Fruit fly (Drosophila melanogaster): Measurements from ENCODE around the gene CG13887.

CG13887 gene

DNA sequence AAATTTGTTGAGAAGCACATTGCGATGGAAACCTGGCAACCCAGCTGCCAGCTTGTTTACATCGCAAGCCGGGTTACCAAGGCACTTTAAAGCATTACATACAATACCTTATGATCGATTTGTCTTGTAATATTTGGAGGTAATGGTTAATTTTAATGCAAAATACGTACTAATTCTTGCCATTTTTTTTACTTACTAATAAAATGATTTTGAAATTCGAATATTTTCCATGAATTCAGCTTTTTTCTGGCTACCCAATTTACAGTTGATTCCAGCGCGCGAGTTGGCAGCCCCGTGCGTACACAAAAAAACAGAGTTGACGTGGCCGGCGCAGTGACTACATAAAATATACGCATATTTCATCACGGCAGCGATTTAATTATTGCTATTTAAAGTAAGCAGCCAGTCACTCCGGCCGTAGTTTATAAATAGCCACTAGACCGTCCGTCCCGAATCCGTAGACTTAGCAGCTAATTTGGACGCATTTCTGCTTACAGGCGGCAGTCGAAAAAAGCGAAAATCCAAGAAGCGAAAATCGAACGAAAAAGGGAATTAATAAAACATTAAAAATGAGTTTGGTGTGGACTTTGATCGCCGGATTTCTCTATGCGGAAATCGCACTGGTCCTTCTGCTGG is at the start of gene CG13887, which contains the start of gene CG13901 (continued):
- TF ChIP-seq sug (tag; optimal IDR thresholded peaks at IDR 0.05) (peak; percentile 92), CG11696 (GFP tag; IDR thresholded peaks at IDR 0.05) (peak; percentile 76), CG7786 (GFP tag; optimal IDR thresholded peaks at IDR 0.05) (peak; percentile 91), CG8924 (tag; optimal IDR thresholded peaks at IDR 0.05) (peak; percentile 89), CG15269 (tag; optimal IDR thresholded peaks at IDR 0.05) (peak; percentile 89), gsb-n (tag; optimal IDR thresholded peaks at IDR 0.05) (peak; percentile 76), CTCF (GFP tag; optimal IDR thresholded peaks at IDR 0.05) (peak; percentile 54), odd (GFP tag; optimal IDR thresholded peaks at IDR 0.05) (no peak), kni (GFP tag; optimal IDR thresholded peaks at IDR 0.05) (peak; percentile 54), exex (tag; optimal IDR thresholded peaks at IDR 0.05) (peak; percentile 59), hbn (GFP tag; IDR thresholded peaks at IDR 0.05; ENCODE audit: partially characterized antibody) (no peak), BEAF-32 (GFP tag; optimal IDR thresholded peaks at IDR 0.05) (peak; percentile 59), Bdp1 (GFP tag; optimal IDR thresholded peaks at IDR 0.05) (peak; percentile 84), grn (GFP tag; optimal IDR thresholded peaks at IDR 0.05) (no peak), gfzf (GFP tag; optimal IDR thresholded peaks at IDR 0.05) (peak; percentile 40), ro (GFP tag; IDR thresholded peaks at IDR 0.05) (no peak), Hmx (GFP tag; optimal IDR thresholded peaks at IDR 0.05) (peak; percentile 80), Sry-β (GFP tag; optimal IDR thresholded peaks at IDR 0.05) (peak; percentile 86), Dref (GFP tag; IDR thresholded peaks at IDR 0.05) (peak; percentile 40; the same call in 1 of the 2 replicates), Mes4 (GFP tag; optimal IDR thresholded peaks at IDR 0.05) (peak; percentile 75), CG18011 (GFP tag; optimal IDR thresholded peaks at IDR 0.05) (peak; percentile 87), CG6254 (GFP tag; optimal IDR thresholded peaks at IDR 0.05) (peak; percentile 47), CG3995 (GFP tag; optimal IDR thresholded peaks at IDR 0.05) (peak; percentile 87), CG2889 (GFP tag; IDR thresholded peaks at IDR 0.05) (peak; percentile 80), Blimp-1 (GFP tag; optimal IDR thresholded peaks at IDR 0.05) (peak; percentile 88), repo (GFP tag; optimal IDR thresholded peaks at IDR 0.05) (peak; percentile 81), shn (GFP tag; optimal IDR thresholded peaks at IDR 0.05) (peak; percentile 93), CG4730 (GFP tag; IDR thresholded peaks at IDR 0.05) (peak; percentile 71), usp (GFP tag; optimal IDR thresholded peaks at IDR 0.05) (no peak), CG3407 (GFP tag; optimal IDR thresholded peaks at IDR 0.05) (peak; percentile 83), zfh2 (GFP tag; optimal IDR thresholded peaks at IDR 0.05) (peak; percentile 97), Asciz (GFP tag; optimal IDR thresholded peaks at IDR 0.05) (peak; percentile 69), CG1529 (GFP tag; optimal IDR thresholded peaks at IDR 0.05) (peak; percentile 79), jigr1 (GFP tag; IDR thresholded peaks at IDR 0.05) (peak; percentile 18; the same call in 1 of the 3 replicates), TFAM (GFP tag; optimal IDR thresholded peaks at IDR 0.05) (no peak), CG31388 (GFP tag; optimal IDR thresholded peaks at IDR 0.05) (peak; percentile 62), CG4617 (GFP tag; optimal IDR thresholded peaks at IDR 0.05; ENCODE audit: borderline replicate concordance) (peak; percentile 97), CG12769 (tag; optimal IDR thresholded peaks at IDR 0.05) (peak; percentile 92), CG13424 (tag; optimal IDR thresholded peaks at IDR 0.05) (peak; percentile 93), D (optimal IDR thresholded peaks at IDR 0.05) (no peak), D (GFP tag; optimal IDR thresholded peaks at IDR 0.05) (peak; percentile 76), lbe (GFP tag; optimal IDR thresholded peaks at IDR 0.05) (peak; percentile 84), CG17912 (GFP tag; optimal IDR thresholded peaks at IDR 0.05) (peak; percentile 85), CG12155 (GFP tag; optimal IDR thresholded peaks at IDR 0.05) (peak; percentile 91), CG1024 (GFP tag; IDR thresholded peaks at IDR 0.05) (0 out of 2 replicates have a peak, but pooled peaks have one; percentile 12), Camta (GFP tag; optimal IDR thresholded peaks at IDR 0.05) (peak; percentile 93), GATAe (GFP tag; conservative IDR thresholded peaks at IDR 0.05) (no peak), Eip74EF (GFP tag; optimal IDR thresholded peaks at IDR 0.05) (peak in 1 of 2 experiments; percentile 42), ranshi (GFP tag; IDR thresholded peaks at IDR 0.05) (peak; percentile 86), CG12104 (GFP tag; optimal IDR thresholded peaks at IDR 0.05) (peak; percentile 82)
